Fruit fly (Drosophila melanogaster): ENCODE measurements around the gene MED30.

dm6 chr3L:636434-636833, 17.5 kb downstream of the MED30 start:
- TF ChIP-seq Myc (optimal IDR thresholded peaks at IDR 0.05) (no peak), insv (optimal IDR thresholded peaks at IDR 0.05) (no peak), psq (optimal IDR thresholded peaks at IDR 0.05) (no peak)
